Fruit fly (Drosophila melanogaster): Measurements from ENCODE around the gene CG14107.
A peak's percentile ranks its signal among the peaks of the same experiment; 100 is the strongest.

Gene CG14107

DNA sequence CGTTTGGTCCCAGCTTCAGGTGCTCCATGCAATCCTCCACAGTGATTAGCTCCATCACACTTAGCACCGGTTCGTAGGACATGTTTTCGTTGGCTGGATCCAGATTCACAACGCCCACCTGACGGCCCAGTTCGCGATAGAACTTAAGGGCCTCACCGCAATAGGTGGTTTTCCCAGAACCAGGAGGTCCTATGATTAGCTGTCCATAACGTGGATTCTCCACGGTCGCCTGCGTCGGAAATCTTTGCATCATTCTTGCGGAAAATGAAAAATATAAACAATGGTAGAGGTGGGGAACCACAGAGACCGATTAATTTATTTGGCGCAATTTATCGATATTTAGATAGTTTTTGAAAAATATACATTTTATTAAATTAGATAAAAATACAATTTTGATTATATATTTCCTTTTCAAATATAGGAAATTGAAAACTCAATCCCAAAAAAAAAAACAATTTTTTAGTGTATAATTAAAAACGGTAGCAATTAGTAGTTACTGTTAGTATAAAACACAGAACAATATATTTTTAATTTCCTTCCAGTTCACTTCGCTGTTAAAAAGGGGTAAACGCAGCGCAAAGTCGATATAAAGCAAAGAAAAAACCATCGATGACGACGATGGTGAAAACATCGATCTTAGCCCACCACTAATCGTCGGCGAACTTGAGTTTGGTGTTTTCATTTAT lies 31.2 kb upstream of the CG14107 start, which contains the start of the genes CG10222 and flr (continued):
- TF ChIP-seq CG10654 (GFP tag; optimal IDR thresholded peaks at IDR 0.05) (no peak), sqz (GFP tag; optimal IDR thresholded peaks at IDR 0.05) (no peak), CG13287 (GFP tag; IDR thresholded peaks at IDR 0.05; ENCODE audit: partially characterized antibody) (peak; percentile 74), CG10431 (GFP tag; optimal IDR thresholded peaks at IDR 0.05) (no peak), tx (GFP tag; optimal IDR thresholded peaks at IDR 0.05) (no peak), Tbp (GFP tag; optimal IDR thresholded peaks at IDR 0.05) (no peak), ems (GFP tag; optimal IDR thresholded peaks at IDR 0.05) (no peak), twi (tag; optimal IDR thresholded peaks at IDR 0.05) (no peak), dpn (GFP tag; optimal IDR thresholded peaks at IDR 0.05) (no peak), NFAT (GFP tag; IDR thresholded peaks at IDR 0.05) (no peak), HmgZ (tag; optimal IDR thresholded peaks at IDR 0.05) (no peak), lab (GFP tag; optimal IDR thresholded peaks at IDR 0.05) (peak; percentile 20), D (optimal IDR thresholded peaks at IDR 0.05) (peak; percentile 70), D (GFP tag; optimal IDR thresholded peaks at IDR 0.05) (peak; percentile 27), Fer2 (tag; optimal IDR thresholded peaks at IDR 0.05) (no peak), Stat92E (GFP tag; optimal IDR thresholded peaks at IDR 0.05) (no peak), dmrt11E (tag; optimal IDR thresholded peaks at IDR 0.05) (no peak), CG16863 (GFP tag; optimal IDR thresholded peaks at IDR 0.05) (no peak), NK7.1 (GFP tag; optimal IDR thresholded peaks at IDR 0.05) (no peak), seq (GFP tag; IDR thresholded peaks at IDR 0.05) (no peak), NC2α (GFP tag; optimal IDR thresholded peaks at IDR 0.05) (no peak), CG17361 (GFP tag; IDR thresholded peaks at IDR 0.05) (peak; percentile 45; the same call in 1 of the 3 replicates), vnd (GFP tag; IDR thresholded peaks at IDR 0.05; ENCODE audit: partially characterized antibody) (peak; percentile 71), CG8924 (tag; optimal IDR thresholded peaks at IDR 0.05) (no peak), CoRest (tag; optimal IDR thresholded peaks at IDR 0.05) (peak; percentile 46), fu2 (GFP tag; optimal IDR thresholded peaks at IDR 0.05) (no peak), CrebB (tag; optimal IDR thresholded peaks at IDR 0.05) (no peak), CG6254 (GFP tag; optimal IDR thresholded peaks at IDR 0.05) (no peak), CG10267 (tag; optimal IDR thresholded peaks at IDR 0.05) (peak; percentile 42), Hr78 (GFP tag; optimal IDR thresholded peaks at IDR 0.05) (no peak), en (GFP tag; optimal IDR thresholded peaks at IDR 0.05) (no peak), CG14014 (GFP tag; IDR thresholded peaks at IDR 0.05) (no peak), eyg (GFP tag; optimal IDR thresholded peaks at IDR 0.05) (no peak), trem (tag; optimal IDR thresholded peaks at IDR 0.05) (peak; percentile 41), slbo (GFP tag; IDR thresholded peaks at IDR 0.05) (no peak), Atf-2 (GFP tag; optimal IDR thresholded peaks at IDR 0.05) (no peak), CG1603 (tag; optimal IDR thresholded peaks at IDR 0.05) (peak; percentile 7), Meics (GFP tag; optimal IDR thresholded peaks at IDR 0.05) (peak; percentile 27), CG13624 (GFP tag; optimal IDR thresholded peaks at IDR 0.05) (no peak), dm (GFP tag; optimal IDR thresholded peaks at IDR 0.05) (no peak), ERR (GFP tag; optimal IDR thresholded peaks at IDR 0.05) (no peak), prd (optimal IDR thresholded peaks at IDR 0.05) (no peak), prd (GFP tag; IDR thresholded peaks at IDR 0.05) (no peak; the same call in 2 of the 3 replicates), CG33557 (GFP tag; optimal IDR thresholded peaks at IDR 0.05) (no peak), sim (GFP tag; IDR thresholded peaks at IDR 0.05) (no peak), unc-4 (GFP tag; IDR thresholded peaks at IDR 0.05; ENCODE audit: partially characterized antibody) (peak; percentile 71), Ets97D (GFP tag; optimal IDR thresholded peaks at IDR 0.05) (peak; percentile 13), gce (GFP tag; IDR thresholded peaks at IDR 0.05) (no peak), sd (tag; optimal IDR thresholded peaks at IDR 0.05) (no peak), pum (GFP tag; optimal IDR thresholded peaks at IDR 0.05) (no peak), Dip2 (GFP tag; IDR thresholded peaks at IDR 0.05) (no peak)

All from whole organism, embryonic.